Fruit fly (Drosophila melanogaster): ENCODE measurements around the gene CG3982.

Gene CG3982

DNA sequence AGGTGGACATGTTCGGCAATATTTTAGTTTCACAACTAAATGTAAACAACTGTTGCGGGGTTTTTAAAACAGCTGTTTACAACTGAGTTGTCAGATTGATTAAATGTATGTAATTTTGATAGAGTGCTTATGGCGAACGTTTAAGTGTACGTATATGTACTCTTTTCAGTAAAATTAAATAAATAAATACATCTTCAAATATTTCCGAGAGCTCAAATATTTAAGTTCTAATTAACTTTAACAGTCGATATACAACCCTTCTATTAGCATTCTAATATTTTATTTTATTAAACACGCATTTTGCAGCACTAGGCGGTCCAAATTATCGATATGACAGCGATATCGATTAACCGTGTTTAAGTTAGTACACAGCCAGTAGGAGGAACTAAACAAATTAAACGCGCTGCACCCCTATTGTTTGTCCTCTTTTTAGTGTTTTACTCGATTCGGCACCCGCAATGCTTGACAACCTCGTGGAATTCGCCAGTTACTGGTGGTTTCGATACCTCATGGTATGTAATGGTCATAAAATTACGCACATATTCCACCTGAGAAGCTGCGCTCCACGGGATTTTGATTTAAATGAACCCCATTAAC, 34.4 kb upstream of the CG3982 start, which contains the start of the genes CG3448 and ghi (continued):
- TF ChIP-seq knrl (GFP tag; IDR thresholded peaks at IDR 0.05; ENCODE audit: partially characterized antibody) (peak; percentile 55; the same call in 2 of the 3 replicates), CG10366 (GFP tag; IDR thresholded peaks at IDR 0.05) (no peak), CG11696 (GFP tag; IDR thresholded peaks at IDR 0.05) (no peak), BtbVII (GFP tag; optimal IDR thresholded peaks at IDR 0.05) (peak; percentile 24), CG11085 (GFP tag; IDR thresholded peaks at IDR 0.05) (peak; percentile 19; the same call in 1 of the 2 replicates), CG2889 (GFP tag; IDR thresholded peaks at IDR 0.05) (no peak), CG6765 (GFP tag; optimal IDR thresholded peaks at IDR 0.05) (no peak), mld (GFP tag; IDR thresholded peaks at IDR 0.05; ENCODE audit: partially characterized antibody) (no peak), Fer1 (GFP tag; optimal IDR thresholded peaks at IDR 0.05) (peak; percentile 82), sens-2 (GFP tag; IDR thresholded peaks at IDR 0.05) (no peak), ara (GFP tag; IDR thresholded peaks at IDR 0.05) (peak; percentile 59), PHDP (tag; optimal IDR thresholded peaks at IDR 0.05) (peak; percentile 54), Nf-YC (tag; optimal IDR thresholded peaks at IDR 0.05) (peak; percentile 77), CG15514 (GFP tag; optimal IDR thresholded peaks at IDR 0.05) (peak; percentile 70), corto (GFP tag; optimal IDR thresholded peaks at IDR 0.05) (peak; percentile 56), Lim3 (GFP tag; IDR thresholded peaks at IDR 0.05) (no peak), odd (GFP tag; optimal IDR thresholded peaks at IDR 0.05) (no peak), CG14860 (GFP tag; IDR thresholded peaks at IDR 0.05; ENCODE audit: partially characterized antibody) (peak; percentile 45; the same call in 1 of the 3 replicates), Gug (GFP tag; IDR thresholded peaks at IDR 0.05) (peak; percentile 31; the same call in 1 of the 4 replicates), Drgx (GFP tag; IDR thresholded peaks at IDR 0.05) (peak; percentile 42), Sox102F (GFP tag; optimal IDR thresholded peaks at IDR 0.05) (peak; percentile 52), crp (GFP tag; optimal IDR thresholded peaks at IDR 0.05) (peak; percentile 13 to 84), Dref (GFP tag; IDR thresholded peaks at IDR 0.05) (peak; percentile 83), ac (GFP tag; optimal IDR thresholded peaks at IDR 0.05) (no peak), CG9609 (GFP tag; optimal IDR thresholded peaks at IDR 0.05) (no peak), Xrp1 (GFP tag; IDR thresholded peaks at IDR 0.05) (peak; percentile 76), twi (tag; optimal IDR thresholded peaks at IDR 0.05) (peak; percentile 13), CG18599 (GFP tag; optimal IDR thresholded peaks at IDR 0.05) (peak; percentile 81), Neu2 (GFP tag; optimal IDR thresholded peaks at IDR 0.05; ENCODE audit: borderline replicate concordance) (no peak), CG12155 (GFP tag; optimal IDR thresholded peaks at IDR 0.05) (peak; percentile 57), tup (GFP tag; optimal IDR thresholded peaks at IDR 0.05) (no peak), CG10267 (tag; optimal IDR thresholded peaks at IDR 0.05) (peak; percentile 98), CG9797 (GFP tag; optimal IDR thresholded peaks at IDR 0.05) (peak; percentile 14), sr (GFP tag; IDR thresholded peaks at IDR 0.05) (no peak), tap (tag; optimal IDR thresholded peaks at IDR 0.05) (peak; percentile 45), CG8359 (GFP tag; optimal IDR thresholded peaks at IDR 0.05; ENCODE audit: borderline replicate concordance) (no peak), chn (GFP tag; optimal IDR thresholded peaks at IDR 0.05) (peak; percentile 24), CG18262 (tag; optimal IDR thresholded peaks at IDR 0.05) (peak; percentile 66), cad (GFP tag; optimal IDR thresholded peaks at IDR 0.05) (peak; percentile 31), pros (GFP tag; optimal IDR thresholded peaks at IDR 0.05) (no peak), CG2199 (GFP tag; IDR thresholded peaks at IDR 0.05) (no peak), fu2 (GFP tag; optimal IDR thresholded peaks at IDR 0.05) (no peak), Hmx (GFP tag; optimal IDR thresholded peaks at IDR 0.05) (no peak), abd-A (tag; optimal IDR thresholded peaks at IDR 0.05) (peak; percentile 87), CG4404 (GFP tag; IDR thresholded peaks at IDR 0.05) (peak; percentile 49; the same call in 1 of the 2 replicates), MBD-R2 (GFP tag; IDR thresholded peaks at IDR 0.05) (peak; percentile 69; the same call in 1 of the 2 replicates), lab (GFP tag; optimal IDR thresholded peaks at IDR 0.05) (peak; percentile 83), lola (GFP tag; optimal IDR thresholded peaks at IDR 0.05) (peak in 1 of 3 experiments; percentile 15), ham (GFP tag; IDR thresholded peaks at IDR 0.05) (no peak)

Measured in whole organism, embryonic.